Worm (Caenorhabditis elegans) whole organism, late embryonic: ENCODE results near the gene T19B10.12.

Experiments
- C38D4.7 ChIP-seq: fragments of 200-800 bp; sonication (Bioruptor generic); optimal IDR thresholded peaks from 2 replicates; lab custom pipeline; 2018; ENCODE audit warnings: mild to moderate bottlenecking, missing genetic modification characterization, moderate library complexity, missing compliant biosample characterization
- F13H6.1 ChIP-seq: sonication (generic microtip); optimal IDR thresholded peaks from 2 replicates; lab custom pipeline; 2016; ENCODE audit warnings: missing genetic modification characterization, missing compliant biosample characterization
- K02D7.2 ChIP-seq: sonication (generic microtip); optimal IDR thresholded peaks from 2 replicates; lab custom pipeline; 2017; ENCODE audit warnings: mild to moderate bottlenecking, missing genetic modification characterization, missing compliant biosample characterization
- K09A11.1 ChIP-seq: sonication (generic microtip); optimal IDR thresholded peaks from 2 replicates; lab custom pipeline; 2017; ENCODE audit warnings: antibody characterized with exemption, mild to moderate bottlenecking, missing genetic modification characterization, missing compliant biosample characterization; ENCODE audit not compliant: insufficient read depth
- ahr-1 ChIP-seq: sonication (generic microtip); optimal IDR thresholded peaks from 2 replicates; lab custom pipeline; 2016; ENCODE audit warnings: missing genetic modification characterization, missing compliant biosample characterization
- ama-1 ChIP-seq: fragments of 150-350 bp; optimal IDR thresholded peaks from 2 replicates; lab custom pipeline; 2014
- ceh-14 ChIP-seq: sonication (generic microtip); optimal IDR thresholded peaks from 2 replicates; lab custom pipeline; 2016; ENCODE audit warnings: missing genotype, missing genetic modification characterization, missing compliant biosample characterization
- ceh-18 ChIP-seq: sonication (generic microtip); optimal IDR thresholded peaks from 2 replicates; lab custom pipeline; 2016; ENCODE audit warnings: missing genetic modification characterization, missing compliant biosample characterization
- ceh-19 ChIP-seq: fragments of 200-800 bp; sonication (Bioruptor generic); optimal IDR thresholded peaks from 2 replicates; lab custom pipeline; 2018; ENCODE audit warnings: mild to moderate bottlenecking, missing genetic modification characterization, missing compliant biosample characterization
- ceh-2 ChIP-seq: sonication (generic microtip); optimal IDR thresholded peaks from 2 replicates; lab custom pipeline; 2016; ENCODE audit warnings: missing genotype, missing genetic modification characterization, missing compliant biosample characterization
- ceh-22 ChIP-seq: sonication (generic microtip); optimal IDR thresholded peaks from 2 replicates; lab custom pipeline; 2017; ENCODE audit warnings: missing biosample characterization, missing genetic modification characterization
- ceh-30 ChIP-seq: fragments of 150-350 bp; optimal IDR thresholded peaks from 2 replicates; lab custom pipeline; 2014; ENCODE audit warnings: missing biosample characterization, missing genetic modification characterization
- ceh-31 ChIP-seq: sonication (generic microtip); optimal IDR thresholded peaks from 2 replicates; lab custom pipeline; 2016; ENCODE audit warnings: missing genetic modification characterization, missing compliant biosample characterization
- ceh-34 ChIP-seq: sonication (generic microtip); optimal IDR thresholded peaks from 2 replicates; lab custom pipeline; 2016; ENCODE audit warnings: mild to moderate bottlenecking, missing genetic modification characterization, missing compliant biosample characterization
- ceh-45 ChIP-seq: fragments of 200-800 bp; sonication (Bioruptor generic); IDR thresholded peaks from 2 replicates; pipeline ENCODE4 v1.3.6; 2022; ENCODE audit warnings: missing genetic modification reagents, missing genetic modification characterization, missing compliant biosample characterization
- ceh-48 ChIP-seq: sonication (generic microtip); optimal IDR thresholded peaks from 2 replicates; lab custom pipeline; 2016; ENCODE audit warnings: missing genetic modification characterization, inconsistent platforms, missing compliant biosample characterization
- ceh-6 ChIP-seq: fragments of 200-800 bp; sonication (Bioruptor generic); optimal IDR thresholded peaks from 2 replicates; lab custom pipeline; 2018; ENCODE audit warnings: mild to moderate bottlenecking, missing genetic modification characterization, missing compliant biosample characterization
- che-1 ChIP-seq: sonication (generic microtip); optimal IDR thresholded peaks from 2 replicates; lab custom pipeline; 2016; ENCODE audit warnings: mild to moderate bottlenecking, missing genetic modification characterization, missing compliant biosample characterization
- dmd-4 ChIP-seq: sonication (generic microtip); optimal IDR thresholded peaks from 2 replicates; lab custom pipeline; 2016; ENCODE audit warnings: borderline replicate concordance, missing genetic modification characterization, missing compliant biosample characterization
- elt-2 ChIP-seq: sonication (generic microtip); optimal IDR thresholded peaks from 2 replicates; lab custom pipeline; 2016; ENCODE audit warnings: missing genetic modification reagents, missing genetic modification characterization, missing compliant biosample characterization
- elt-4 ChIP-seq: sonication (generic microtip); optimal IDR thresholded peaks from 2 replicates; lab custom pipeline; 2016; ENCODE audit warnings: missing genetic modification characterization, missing compliant biosample characterization
- fax-1 ChIP-seq: sonication (generic microtip); optimal IDR thresholded peaks from 2 replicates; lab custom pipeline; 2016; ENCODE audit warnings: missing genotype, missing genetic modification characterization, missing compliant biosample characterization
- gmeb-2 ChIP-seq: sonication (generic microtip); optimal IDR thresholded peaks from 2 replicates; lab custom pipeline; 2016; ENCODE audit warnings: missing genetic modification characterization, inconsistent platforms, missing compliant biosample characterization
- hlh-15 ChIP-seq: sonication (generic microtip); optimal IDR thresholded peaks from 2 replicates; lab custom pipeline; 2016; ENCODE audit warnings: missing genetic modification characterization, missing compliant biosample characterization
- hlh-6 ChIP-seq: sonication (generic microtip); optimal IDR thresholded peaks from 2 replicates; lab custom pipeline; 2016; ENCODE audit warnings: missing genotype, missing genetic modification characterization, missing compliant biosample characterization
- lim-6 ChIP-seq: sonication (generic microtip); optimal IDR thresholded peaks from 2 replicates; lab custom pipeline; 2016; ENCODE audit warnings: missing genetic modification characterization, missing compliant biosample characterization
- lin-11 ChIP-seq: fragments of 200-800 bp; sonication (Bioruptor generic); optimal IDR thresholded peaks from 2 replicates; lab custom pipeline; 2018; ENCODE audit warnings: mild to moderate bottlenecking, missing genetic modification characterization, missing compliant biosample characterization
- mec-3 ChIP-seq: sonication (generic microtip); optimal IDR thresholded peaks from 2 replicates; lab custom pipeline; 2016; ENCODE audit warnings: borderline replicate concordance, missing genetic modification characterization, missing compliant biosample characterization
- nfya-1 ChIP-seq: sonication (generic microtip); optimal IDR thresholded peaks from 2 replicates; lab custom pipeline; 2017; ENCODE audit warnings: missing genetic modification characterization, mild to moderate bottlenecking, missing compliant biosample characterization, antibody characterized with exemption, moderate library complexity
- nhr-11 ChIP-seq: fragments of 150-350 bp; optimal IDR thresholded peaks from 2 replicates; lab custom pipeline; 2014; ENCODE audit warnings: missing biosample characterization, missing genetic modification characterization
- nhr-232 ChIP-seq: sonication (generic microtip); optimal IDR thresholded peaks from 2 replicates; lab custom pipeline; 2016; ENCODE audit warnings: missing genetic modification characterization, missing compliant biosample characterization
- pag-3 ChIP-seq: sonication (generic microtip); optimal IDR thresholded peaks from 2 replicates; lab custom pipeline; 2016; ENCODE audit warnings: missing compliant biosample characterization, missing genetic modification characterization, borderline replicate concordance
- pat-9 ChIP-seq: fragments of 200-800 bp; sonication (Bioruptor generic); optimal IDR thresholded peaks from 2 replicates; lab custom pipeline; 2018; ENCODE audit warnings: mild to moderate bottlenecking, missing genetic modification characterization, moderate library complexity, missing compliant biosample characterization
- pha-4 ChIP-seq: fragments of 150-350 bp; optimal IDR thresholded peaks from 2 replicates; lab custom pipeline; 2018; ENCODE audit warnings: missing biosample characterization, missing genetic modification reagents, missing genetic modification characterization
- pqm-1 ChIP-seq: sonication (generic microtip); optimal IDR thresholded peaks from 2 replicates; lab custom pipeline; 2016; ENCODE audit warnings: missing genetic modification characterization, missing compliant biosample characterization
- pros-1 ChIP-seq: fragments of 150-350 bp; optimal IDR thresholded peaks from 2 replicates; lab custom pipeline; 2014; ENCODE audit warnings: missing biosample characterization, missing genetic modification reagents, missing genetic modification characterization
- sdc-2 ChIP-seq: sonication (generic microtip); optimal IDR thresholded peaks from 2 replicates; lab custom pipeline; 2016; ENCODE audit warnings: missing genotype, missing genetic modification characterization, missing compliant biosample characterization
- sox-2 ChIP-seq: fragments of 200-800 bp; sonication (Bioruptor generic); IDR thresholded peaks from 2 replicates; pipeline ENCODE4 v1.3.6; 2022; ENCODE audit warnings: missing genetic modification reagents, missing genetic modification characterization, missing compliant biosample characterization
- sox-4 ChIP-seq: sonication (generic microtip); optimal IDR thresholded peaks from 2 replicates; lab custom pipeline; 2017; ENCODE audit warnings: mild to moderate bottlenecking, missing genetic modification characterization, inconsistent platforms, missing compliant biosample characterization
- syd-9 ChIP-seq: sonication (generic microtip); optimal IDR thresholded peaks from 2 replicates; lab custom pipeline; 2016; ENCODE audit warnings: mild to moderate bottlenecking, missing genetic modification characterization, moderate library complexity, missing compliant biosample characterization
- tbx-2 ChIP-seq: sonication (generic microtip); optimal IDR thresholded peaks from 2 replicates; lab custom pipeline; 2016; ENCODE audit warnings: missing genetic modification characterization, missing compliant biosample characterization
- tbx-7 ChIP-seq: sonication (generic microtip); optimal IDR thresholded peaks from 2 replicates; lab custom pipeline; 2016; ENCODE audit warnings: missing genotype, missing genetic modification characterization, missing compliant biosample characterization
- ttx-3 ChIP-seq: sonication (generic microtip); optimal IDR thresholded peaks from 2 replicates; lab custom pipeline; 2016; ENCODE audit warnings: missing genetic modification reagents, missing genetic modification characterization, missing compliant biosample characterization
- unc-3 ChIP-seq, 2 experiments: fragments of 200-800 bp in 1 of 2; sonication (Bioruptor generic) in 1 of 2; sonication (generic microtip) in 1 of 2; conservative IDR thresholded peaks in 1 of 2; optimal IDR thresholded peaks in 1 of 2; 2 replicates each; pipeline versions ENCODE4 v1.3.6 to Lab custom; 2016 to 2022; ENCODE audit warnings: missing compliant biosample characterization in 2 of 2, missing genetic modification characterization in 2 of 2, missing genetic modification reagents in 1 of 2
- unc-55 ChIP-seq: sonication (generic microtip); optimal IDR thresholded peaks from 2 replicates; lab custom pipeline; 2017; ENCODE audit warnings: missing biosample characterization, missing genetic modification reagents, missing genetic modification characterization
- unc-86 ChIP-seq: sonication (generic microtip); optimal IDR thresholded peaks from 2 replicates; lab custom pipeline; 2016; ENCODE audit warnings: missing genetic modification characterization, missing compliant biosample characterization
- zip-5 ChIP-seq: sonication (generic microtip); optimal IDR thresholded peaks from 2 replicates; lab custom pipeline; 2016; ENCODE audit warnings: missing genetic modification characterization, missing compliant biosample characterization
- ztf-16 ChIP-seq: sonication (generic microtip); optimal IDR thresholded peaks from 2 replicates; lab custom pipeline; 2017; ENCODE audit warnings: missing genetic modification characterization, missing compliant biosample characterization

The T19B10.12 gene

DNA sequence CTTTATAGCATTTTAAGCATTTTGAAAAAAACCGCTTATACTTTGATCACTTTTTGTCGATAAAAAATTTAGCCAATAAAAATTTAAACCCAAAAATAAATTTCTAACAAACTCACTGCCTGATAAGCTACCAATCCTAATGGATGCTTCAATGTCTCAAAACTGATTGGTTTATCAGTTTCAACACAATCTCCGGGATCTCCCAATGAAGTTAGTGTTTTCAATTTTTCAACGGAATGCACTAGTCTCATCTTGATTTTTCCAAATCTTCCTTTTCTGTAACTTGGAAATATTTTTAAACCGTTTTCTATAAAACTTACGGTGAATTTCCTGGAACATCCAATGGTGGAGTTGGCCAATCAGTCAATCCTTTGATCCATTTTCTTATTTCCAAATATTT, 27.1 kb upstream of the T19B10.12 start:
- no peak for TF ChIP-seq nhr-11 (tag; lab: Kevin White, UChicago)
- TF ChIP-seq hlh-6 = no peak
- no peak for TF ChIP-seq K02D7.2 (tag; lab: Kevin White, UChicago)
- TF ChIP-seq K09A11.1 = no peak
- TF ChIP-seq ceh-18 = no peak
- no peak for TF ChIP-seq elt-2 (tag; lab: Kevin White, UChicago)
- TF ChIP-seq ceh-45 (GFP tag; lab: Robert Waterston, UW) = no peak
- TF ChIP-seq, all 69 proteins: peak for 0

DNA sequence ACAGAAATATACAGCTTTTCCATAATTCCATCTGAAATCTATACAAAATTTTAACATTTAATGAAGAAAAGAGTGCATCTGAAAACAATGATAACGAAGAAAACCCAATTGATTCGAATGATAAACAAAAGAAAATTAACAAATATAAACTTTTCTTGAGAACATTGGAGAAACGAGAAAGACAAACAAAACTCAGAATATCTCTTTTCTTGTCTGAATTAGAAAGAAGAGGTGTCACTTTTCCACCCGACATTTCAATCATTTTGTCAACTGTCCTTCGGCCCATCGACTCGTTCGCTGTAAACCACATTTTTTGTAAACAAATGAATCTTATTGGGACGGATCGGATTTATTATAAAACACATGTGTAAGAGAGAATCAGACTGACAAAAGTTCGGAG, 24.9 kb upstream of the T19B10.12 start, which contains the start of gene bgal-1:
bgal-1 (minus strand) TSS at position 38 of the 400 bp plus-strand sequence.
- TF ChIP-seq ceh-6 (no peak), unc-55 (GFP tag; lab: Kevin White, UChicago) (peak; percentile 81)
- TF ChIP-seq, all 69 proteins: peak for 1

DNA sequence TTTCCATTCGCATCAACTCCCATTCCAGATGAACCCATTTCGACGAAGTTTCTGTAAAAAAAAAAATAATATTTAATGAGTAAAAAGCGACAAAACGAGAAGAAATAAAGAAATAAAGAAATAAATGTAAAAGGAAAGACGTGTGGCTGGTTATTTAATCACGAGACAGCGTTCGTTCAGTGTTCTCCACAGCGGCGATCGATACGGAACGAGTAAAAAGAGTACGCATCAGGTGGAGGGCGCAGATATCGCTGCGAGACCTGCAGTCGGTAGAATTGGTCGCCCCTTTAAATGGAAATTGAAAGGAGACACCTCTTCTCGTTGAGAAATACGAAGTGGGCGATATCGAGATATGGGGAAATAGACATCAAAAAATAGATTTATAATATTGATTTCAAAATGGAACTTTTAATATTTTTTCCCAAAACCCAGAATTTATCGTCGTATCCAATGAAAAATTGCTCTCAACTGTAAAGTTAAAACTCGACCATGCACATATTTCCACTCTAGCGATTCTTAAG, 22.1 kb upstream of the T19B10.12 start, which contains the start of gene pqn-70:
pqn-70 (minus strand) TSS at position 51 of the 521 bp plus-strand sequence.
- TF ChIP-seq unc-86 (tag; lab: Kevin White, UChicago) (no peak), unc-3 (GFP tag; conservative IDR thresholded peaks at IDR 0.05; lab: Robert Waterston, UW) (no peak), unc-3 (tag; optimal IDR thresholded peaks at IDR 0.05; lab: Kevin White, UChicago) (no peak), pha-4 (tag; lab: Kevin White, UChicago) (no peak), F13H6.1 (tag; lab: Kevin White, UChicago) (peak; percentile 45), zip-5 (tag; lab: Kevin White, UChicago) (peak; percentile 32), sdc-2 (no peak), lim-6 (tag; lab: Kevin White, UChicago) (no peak), nfya-1 (tag; lab: Kevin White, UChicago) (peak; percentile 66), ceh-2 (tag; lab: Kevin White, UChicago) (peak; percentile 66), elt-4 (tag; lab: Kevin White, UChicago) (no peak), ceh-34 (tag; lab: Kevin White, UChicago) (peak; percentile 90), pros-1 (tag; lab: Kevin White, UChicago) (peak; percentile 9), fax-1 (peak; percentile 52), ceh-30 (no peak), ceh-14 (tag; lab: Kevin White, UChicago) (peak; percentile 57), hlh-15 (tag; lab: Kevin White, UChicago) (no peak), syd-9 (tag; lab: Kevin White, UChicago) (no peak), sox-2 (GFP tag; lab: Robert Waterston, UW) (no peak), unc-55 (GFP tag; lab: Kevin White, UChicago) (peak; percentile 31), che-1 (tag; lab: Kevin White, UChicago) (no peak), lin-11 (no peak), pag-3 (tag; lab: Kevin White, UChicago) (no peak), ztf-16 (tag; lab: Kevin White, UChicago) (peak; percentile 16), ceh-22 (no peak), ama-1 (lab: Kevin White, UChicago) (no peak), sox-4 (tag; lab: Kevin White, UChicago) (no peak), tbx-2 (tag; lab: Kevin White, UChicago) (peak; percentile 79), ceh-48 (tag; lab: Kevin White, UChicago) (peak; percentile 93), nhr-232 (tag; lab: Kevin White, UChicago) (no peak), C38D4.7 (GFP tag; lab: Kevin White, UChicago) (no peak), tbx-7 (tag; lab: Kevin White, UChicago) (peak; percentile 36), ahr-1 (tag; lab: Kevin White, UChicago) (no peak), gmeb-2 (tag; lab: Kevin White, UChicago) (no peak), elt-2 (tag; lab: Kevin White, UChicago) (peak; percentile 43), pat-9 (tag; lab: Kevin White, UChicago) (no peak), pqm-1 (tag; lab: Kevin White, UChicago) (peak; percentile 40), ceh-6 (no peak), K09A11.1 (no peak), ceh-19 (GFP tag; lab: Kevin White, UChicago) (peak; percentile 52), mec-3 (tag; lab: Kevin White, UChicago) (no peak), ttx-3 (no peak), dmd-4 (peak; percentile 10), ceh-31 (tag; lab: Kevin White, UChicago) (peak; percentile 93)
